Worm (Caenorhabditis elegans) whole organism, L1 larva: ENCODE measurements around the gene F38B7.17.

Experiments
- aly-2 ChIP-seq: fragments of 150-350 bp; optimal IDR thresholded peaks from 2 replicates; lab custom pipeline; 2014; ENCODE audit warnings: missing biosample characterization, missing genetic modification characterization
- elt-3 ChIP-seq, 6 experiments: fragments of 150-350 bp in 1 of 6; sonication (generic microtip); optimal IDR thresholded peaks; 2 replicates each; lab custom pipeline; 2017 to 2018; ENCODE audit warnings: missing biosample characterization in 6 of 6, missing genetic modification characterization in 6 of 6, inconsistent platforms in 1 of 6
- fkh-8 ChIP-seq: sonication (generic microtip); optimal IDR thresholded peaks from 2 replicates; lab custom pipeline; 2016; ENCODE audit warnings: mild to moderate bottlenecking, missing genetic modification characterization, missing compliant biosample characterization
- fos-1 ChIP-seq: fragments of 150-350 bp; optimal IDR thresholded peaks from 2 replicates; lab custom pipeline; 2014; ENCODE audit warnings: missing biosample characterization, missing genetic modification characterization
- hlh-4 ChIP-seq: sonication (generic microtip); optimal IDR thresholded peaks from 2 replicates; lab custom pipeline; 2016; ENCODE audit warnings: mild to moderate bottlenecking, missing genetic modification characterization, missing compliant biosample characterization
- lin-13 ChIP-seq: fragments of 150-350 bp; optimal IDR thresholded peaks from 2 replicates; lab custom pipeline; 2014; ENCODE audit warnings: missing biosample characterization, missing genetic modification reagents, missing genetic modification characterization
- lin-15B ChIP-seq: fragments of 150-350 bp; sonication (generic microtip); optimal IDR thresholded peaks from 3 replicates; lab custom pipeline; 2014; ENCODE audit warnings: missing biosample characterization, missing genetic modification characterization
- pqm-1 ChIP-seq: sonication (generic microtip); optimal IDR thresholded peaks from 3 replicates; lab custom pipeline; 2017; ENCODE audit warnings: missing biosample characterization, missing genetic modification characterization
- snpc-4 ChIP-seq: fragments of 150-350 bp; optimal IDR thresholded peaks from 2 replicates; lab custom pipeline; 2014; ENCODE audit warnings: missing biosample characterization, missing genetic modification characterization
- unc-62 ChIP-seq: fragments of 150-350 bp; optimal IDR thresholded peaks from 2 replicates; lab custom pipeline; 2014; ENCODE audit warnings: missing biosample characterization, missing genetic modification reagents, missing genetic modification characterization

- TF ChIP-seq lin-15B = no peak
- TF ChIP-seq elt-3 (tag; optimal IDR thresholded peaks at IDR 0.05; lab: Kevin White, UChicago) = no peak
- no peak for TF ChIP-seq snpc-4 (tag; lab: Kevin White, UChicago)
- TF ChIP-seq pqm-1 (tag; lab: Kevin White, UChicago) = no peak
- TF ChIP-seq fkh-8 (tag; lab: Kevin White, UChicago) = no peak
- no peak for TF ChIP-seq aly-2 (tag; lab: Kevin White, UChicago)
- TF ChIP-seq hlh-4 (tag; lab: Kevin White, UChicago) = no peak
- TF ChIP-seq lin-13 (GFP tag; lab: Kevin White, UChicago) = no peak
- TF ChIP-seq fos-1 = no peak
- TF ChIP-seq unc-62 (GFP tag; lab: Kevin White, UChicago) = no peak
Measured at ce11 chrV:11520215-11520614, 28.5 kb downstream of the F38B7.17 start, which contains the start of the genes C55A6.11 and C55A6.7.
